Fruit fly (Drosophila melanogaster): ENCODE data around the gene cpo.

DNA sequence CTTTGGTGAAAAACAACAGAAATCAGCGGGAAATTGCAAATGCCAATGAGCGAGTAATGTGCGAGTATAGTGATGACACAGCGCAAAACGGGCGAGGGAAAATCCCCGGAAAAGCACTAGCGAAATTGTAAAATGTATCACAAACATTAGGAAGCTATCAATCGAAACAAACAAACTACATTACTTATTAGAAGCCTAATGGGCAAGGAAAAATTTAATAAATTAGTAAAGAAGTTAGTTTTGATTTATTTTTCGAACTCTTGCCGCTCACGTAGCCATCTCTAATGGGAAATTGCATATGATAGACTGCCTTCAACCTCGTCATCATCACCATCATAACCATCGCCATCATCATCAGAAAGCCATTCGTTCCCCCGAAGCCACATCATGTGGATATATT is 34.3 kb downstream of the cpo start:
- TF ChIP-seq Clk (GFP tag; optimal IDR thresholded peaks at IDR 0.05) (no peak), pad (GFP tag; optimal IDR thresholded peaks at IDR 0.05) (no peak), kay (GFP tag; ENCODE audit: borderline replicate concordance) (no peak), toe (GFP tag; optimal IDR thresholded peaks at IDR 0.05) (no peak), cnc (optimal IDR thresholded peaks at IDR 0.05) (no peak), CG12768 (GFP tag; optimal IDR thresholded peaks at IDR 0.05) (no peak), cic (GFP tag; optimal IDR thresholded peaks at IDR 0.05) (no peak), CG5204 (GFP tag; optimal IDR thresholded peaks at IDR 0.05) (no peak), CG1620 (GFP tag; optimal IDR thresholded peaks at IDR 0.05) (no peak), CG7045 (GFP tag; optimal IDR thresholded peaks at IDR 0.05) (no peak), Mnt (GFP tag; optimal IDR thresholded peaks at IDR 0.05) (no peak), ovo (GFP tag; optimal IDR thresholded peaks at IDR 0.05) (no peak), CG11617 (GFP tag; optimal IDR thresholded peaks at IDR 0.05) (no peak)

All from whole organism, adult.